Fruit fly (Drosophila melanogaster): ENCODE data around the gene CG6005.

DNA sequence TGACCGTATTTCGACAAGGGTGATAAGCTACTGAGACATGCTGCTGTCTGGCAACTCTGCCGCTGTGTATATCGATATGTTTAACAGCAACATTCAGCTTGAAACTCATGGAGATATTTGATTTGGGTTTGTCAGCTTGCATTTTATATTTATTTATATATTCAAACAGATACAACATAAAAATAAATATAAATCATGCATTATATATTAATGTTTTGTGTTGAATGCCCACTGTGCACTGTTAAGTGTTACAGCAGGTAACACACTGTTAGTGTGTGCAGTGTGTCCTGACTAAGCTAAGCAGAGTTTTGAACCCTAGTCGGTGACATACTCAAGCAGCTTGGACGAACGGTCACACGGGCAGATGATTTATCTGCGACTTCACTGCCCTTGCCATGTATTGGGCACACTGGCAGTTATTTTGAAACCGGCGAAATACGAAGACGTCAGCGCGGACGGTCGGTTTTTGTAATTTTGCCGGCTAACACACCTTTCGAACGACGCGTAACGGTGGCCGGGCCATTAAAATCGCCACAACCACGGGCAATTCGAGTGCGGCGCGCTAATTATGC, 40.1 kb downstream of the CG6005 start, which contains the start of the genes snRNP-U1-C and gukh:
- TF ChIP-seq Myc (optimal IDR thresholded peaks at IDR 0.05) (no peak), h (optimal IDR thresholded peaks at IDR 0.05) (no peak), psq (optimal IDR thresholded peaks at IDR 0.05) (no peak), Sin3A (optimal IDR thresholded peaks at IDR 0.05) (no peak)

Data from Kc167 (cell line).